Fruit fly (Drosophila melanogaster): Measurements from ENCODE around the gene Orc5.

Orc5 gene

dm6 chr2L:13835002-13835910, 5.6 kb downstream of the Orc5 start, which contains the start of the genes mRpS23 and CenG1A (continued):
- TF ChIP-seq Hnf4 (GFP tag; optimal IDR thresholded peaks at IDR 0.05), result peak; percentile 100
- TF ChIP-seq Dfd (GFP tag; optimal IDR thresholded peaks at IDR 0.05), result no peak
- TF ChIP-seq usp (GFP tag; optimal IDR thresholded peaks at IDR 0.05), result no peak
- peak; percentile 100 for TF ChIP-seq rgr (GFP tag; optimal IDR thresholded peaks at IDR 0.05)
- TF ChIP-seq CrebA (GFP tag; optimal IDR thresholded peaks at IDR 0.05; ENCODE audit: borderline replicate concordance), result no peak
- TF ChIP-seq pan (optimal IDR thresholded peaks at IDR 0.05), result no peak
- TF ChIP-seq Myc (optimal IDR thresholded peaks at IDR 0.05), result peak; percentile 6
- peak; percentile 100 for TF ChIP-seq h (GFP tag; optimal IDR thresholded peaks at IDR 0.05)

- no peak for TF ChIP-seq br (GFP tag; optimal IDR thresholded peaks at IDR 0.05)
- no peak for TF ChIP-seq CG9705 (GFP tag; optimal IDR thresholded peaks at IDR 0.05)
- TF ChIP-seq dl (GFP tag; optimal IDR thresholded peaks at IDR 0.05; ENCODE audit: insufficient read depth in 1 of 2, partially characterized antibody in 2 of 2), result no peak
- TF ChIP-seq Vsx2 (GFP tag; optimal IDR thresholded peaks at IDR 0.05; ENCODE audit: partially characterized antibody), result no peak
- TF ChIP-seq Hr83 (GFP tag; optimal IDR thresholded peaks at IDR 0.05; ENCODE audit: poor library complexity, severe bottlenecking), result no peak
- no peak for TF ChIP-seq fru (GFP tag; optimal IDR thresholded peaks at IDR 0.05)
- TF ChIP-seq sv (GFP tag; optimal IDR thresholded peaks at IDR 0.05), result no peak
- no peak for TF ChIP-seq lola (GFP tag; optimal IDR thresholded peaks at IDR 0.05)
- TF ChIP-seq Sp1 (GFP tag; optimal IDR thresholded peaks at IDR 0.05), result no peak
- no peak for TF ChIP-seq Dfd (GFP tag; optimal IDR thresholded peaks at IDR 0.05)
- TF ChIP-seq Hr78 (GFP tag; optimal IDR thresholded peaks at IDR 0.05), result no peak
- TF ChIP-seq tai (GFP tag; optimal IDR thresholded peaks at IDR 0.05), result no peak
- TF ChIP-seq woc (GFP tag; optimal IDR thresholded peaks at IDR 0.05), result no peak
- no peak for TF ChIP-seq GATAd (GFP tag; optimal IDR thresholded peaks at IDR 0.05)
- TF ChIP-seq sage (GFP tag; optimal IDR thresholded peaks at IDR 0.05), result no peak
- no peak for TF ChIP-seq ey (GFP tag; optimal IDR thresholded peaks at IDR 0.05)
- no peak for TF ChIP-seq OdsH (GFP tag; optimal IDR thresholded peaks at IDR 0.05)
- no peak for TF ChIP-seq h (GFP tag; optimal IDR thresholded peaks at IDR 0.05)
Observed at dm6 chr2L:13835959-13836358, 6.3 kb downstream of the Orc5 start.

dm6 chr2L:13837579-13837978, 7.9 kb downstream of the Orc5 start:
- TF ChIP-seq N (GFP tag; optimal IDR thresholded peaks at IDR 0.05), result no peak
- TF ChIP-seq br (GFP tag; optimal IDR thresholded peaks at IDR 0.05), result no peak
- TF ChIP-seq CrebA (GFP tag; optimal IDR thresholded peaks at IDR 0.05; ENCODE audit: borderline replicate concordance), result no peak
- peak; percentile 16 for TF ChIP-seq h (GFP tag; optimal IDR thresholded peaks at IDR 0.05)
- TF ChIP-seq Abd-B (GFP tag; optimal IDR thresholded peaks at IDR 0.05), result no peak
- TF ChIP-seq psq (GFP tag; optimal IDR thresholded peaks at IDR 0.05), result peak; percentile 17
- TF ChIP-seq foxo (GFP tag; optimal IDR thresholded peaks at IDR 0.05), result no peak
- TF ChIP-seq sage (GFP tag; optimal IDR thresholded peaks at IDR 0.05), result peak; percentile 63

dm6 chr2L:13838647-13839390, 9.2 kb downstream of the Orc5 start:
- TF ChIP-seq Hr78 (GFP tag; optimal IDR thresholded peaks at IDR 0.05) (no peak), foxo (GFP tag; optimal IDR thresholded peaks at IDR 0.05) (peak in 1 of 2 experiments; percentile 21), N (GFP tag; optimal IDR thresholded peaks at IDR 0.05) (no peak), ey (GFP tag; optimal IDR thresholded peaks at IDR 0.05) (peak; percentile 13), Hnf4 (GFP tag; optimal IDR thresholded peaks at IDR 0.05) (no peak), fru (GFP tag; optimal IDR thresholded peaks at IDR 0.05) (no peak), br (GFP tag; optimal IDR thresholded peaks at IDR 0.05) (peak; percentile 56), Sp1 (GFP tag; optimal IDR thresholded peaks at IDR 0.05) (peak; percentile 39), Myc (optimal IDR thresholded peaks at IDR 0.05) (no peak), dmrt93B (GFP tag; optimal IDR thresholded peaks at IDR 0.05) (no peak), psq (GFP tag; optimal IDR thresholded peaks at IDR 0.05) (no peak), CG32264 (GFP tag; optimal IDR thresholded peaks at IDR 0.05) (no peak), h (GFP tag; optimal IDR thresholded peaks at IDR 0.05) (peak; percentile 41), brk (GFP tag; optimal IDR thresholded peaks at IDR 0.05) (peak; percentile 30), HLH106 (tag; optimal IDR thresholded peaks at IDR 0.05) (peak; percentile 41), pan (optimal IDR thresholded peaks at IDR 0.05) (no peak), Jra (GFP tag; optimal IDR thresholded peaks at IDR 0.05) (no peak), Rel (GFP tag; optimal IDR thresholded peaks at IDR 0.05) (no peak), Rel (tag; optimal IDR thresholded peaks at IDR 0.05) (no peak), dsf (GFP tag; optimal IDR thresholded peaks at IDR 0.05; ENCODE audit: borderline replicate concordance) (no peak), GATAd (GFP tag; optimal IDR thresholded peaks at IDR 0.05) (no peak), sv (GFP tag; optimal IDR thresholded peaks at IDR 0.05) (peak; percentile 14), Mio (GFP tag; optimal IDR thresholded peaks at IDR 0.05) (no peak), CrebA (GFP tag; optimal IDR thresholded peaks at IDR 0.05; ENCODE audit: borderline replicate concordance) (no peak), rgr (GFP tag; optimal IDR thresholded peaks at IDR 0.05) (no peak), tai (GFP tag; optimal IDR thresholded peaks at IDR 0.05) (no peak), OdsH (GFP tag; optimal IDR thresholded peaks at IDR 0.05) (peak; percentile 2), woc (GFP tag; optimal IDR thresholded peaks at IDR 0.05) (no peak), Dif (GFP tag; optimal IDR thresholded peaks at IDR 0.05; ENCODE audit: partially characterized antibody) (no peak), sage (GFP tag; optimal IDR thresholded peaks at IDR 0.05) (no peak)
